Fruit fly (Drosophila melanogaster) whole organism, adult: ENCODE data around the gene ppk21.

Source experiments
- CG11617 ChIP-seq: fragments of 200-800 bp; sonication (Bioruptor generic); optimal IDR thresholded peaks from 2 replicates; lab custom pipeline; 2017; ENCODE audit warnings: mild to moderate bottlenecking, missing biosample characterization, missing genetic modification reagents, missing genetic modification characterization
- CG12768 ChIP-seq: fragments of 200-800 bp; sonication (Bioruptor generic); optimal IDR thresholded peaks from 2 replicates; lab custom pipeline; 2017; ENCODE audit warnings: missing biosample characterization, missing genetic modification characterization, mild to moderate bottlenecking, moderate library complexity, missing genetic modification reagents
- CG14711 ChIP-seq: fragments of 200-800 bp; sonication (Bioruptor generic); optimal IDR thresholded peaks from 2 replicates; lab custom pipeline; 2018; ENCODE audit warnings: missing biosample characterization, mild to moderate bottlenecking, missing genetic modification characterization, moderate library complexity
- CG1620 ChIP-seq: fragments of 200-800 bp; sonication (Bioruptor generic); optimal IDR thresholded peaks from 2 replicates; lab custom pipeline; 2016; ENCODE audit warnings: missing biosample characterization, missing genetic modification characterization
- CG5204 ChIP-seq: fragments of 200-800 bp; sonication (Bioruptor generic); optimal IDR thresholded peaks from 2 replicates; lab custom pipeline; 2016; ENCODE audit warnings: missing biosample characterization, missing genetic modification characterization
- CG7045 ChIP-seq: fragments of 200-800 bp; sonication (Bioruptor generic); optimal IDR thresholded peaks from 2 replicates; lab custom pipeline; 2017; ENCODE audit warnings: missing biosample characterization, mild to moderate bottlenecking, missing genetic modification characterization
- CG7101 ChIP-seq: fragments of 200-800 bp; sonication (Bioruptor generic); optimal IDR thresholded peaks from 2 replicates; lab custom pipeline; 2018; ENCODE audit warnings: missing biosample characterization, mild to moderate bottlenecking, missing genetic modification characterization, moderate library complexity
- Clk ChIP-seq: fragments of 200-800 bp; sonication (Bioruptor generic); optimal IDR thresholded peaks from 2 replicates; lab custom pipeline; 2017; ENCODE audit warnings: missing biosample characterization, missing genetic modification characterization
- Crg-1 ChIP-seq: fragments of 200-800 bp; sonication (Bioruptor generic); optimal IDR thresholded peaks from 2 replicates; lab custom pipeline; 2016; ENCODE audit warnings: missing biosample characterization, missing genetic modification characterization
- Hr96 ChIP-seq: fragments of 200-800 bp; sonication (Bioruptor generic); optimal IDR thresholded peaks from 2 replicates; lab custom pipeline; 2016; ENCODE audit warnings: missing biosample characterization, missing genetic modification characterization
- Mnt ChIP-seq: fragments of 200-800 bp; sonication (Bioruptor generic); optimal IDR thresholded peaks from 2 replicates; lab custom pipeline; 2016; ENCODE audit warnings: missing biosample characterization, mild to moderate bottlenecking, missing genetic modification characterization
- bab1 ChIP-seq: fragments of 200-800 bp; sonication (Bioruptor generic); optimal IDR thresholded peaks from 3 replicates; lab custom pipeline; 2019; ENCODE audit warnings: missing biosample characterization, mild to moderate bottlenecking, missing genetic modification characterization, moderate library complexity
- cic ChIP-seq: fragments of 200-800 bp; sonication (Bioruptor generic); optimal IDR thresholded peaks from 2 replicates; lab custom pipeline; 2017; ENCODE audit warnings: missing biosample characterization, mild to moderate bottlenecking, missing genetic modification characterization, moderate library complexity
- cnc ChIP-seq, 2 experiments: fragments of >200 bp; optimal IDR thresholded peaks; 2 replicates each; lab custom pipeline; 2017
- kay ChIP-seq: fragments of 200-800 bp; sonication (Bioruptor generic); peaks from one replicate; lab custom pipeline; 2016; ENCODE audit warnings: missing biosample characterization, missing genetic modification characterization, borderline replicate concordance
- ovo ChIP-seq: fragments of 200-800 bp; sonication (Bioruptor generic); optimal IDR thresholded peaks from 2 replicates; lab custom pipeline; 2016; ENCODE audit warnings: missing biosample characterization, missing genetic modification characterization
- pad ChIP-seq: fragments of 200-800 bp; sonication (Bioruptor generic); optimal IDR thresholded peaks from 3 replicates; lab custom pipeline; 2017; ENCODE audit warnings: missing biosample characterization, missing genetic modification characterization, mild to moderate bottlenecking, moderate library complexity, missing genetic modification reagents
- tj ChIP-seq: fragments of 200-800 bp; sonication (Bioruptor generic); optimal IDR thresholded peaks from 3 replicates; lab custom pipeline; 2017; ENCODE audit warnings: missing biosample characterization, mild to moderate bottlenecking, missing genetic modification characterization, moderate library complexity
- toe ChIP-seq: fragments of 200-800 bp; sonication (Bioruptor generic); optimal IDR thresholded peaks from 2 replicates; lab custom pipeline; 2016; ENCODE audit warnings: missing biosample characterization, missing genetic modification characterization

ppk21 gene

dm6 chr3R:29711434-29711833, 46.9 kb downstream of the ppk21 start:
- no peak for TF ChIP-seq CG12768 (GFP tag; lab: Kevin White, UChicago)
- no peak for TF ChIP-seq bab1
- no peak for TF ChIP-seq cic (GFP tag; lab: Kevin White, UChicago)
- TF ChIP-seq CG11617 (GFP tag; lab: Kevin White, UChicago) = no peak
- no peak for TF ChIP-seq Clk (GFP tag; lab: Kevin White, UChicago)
- no peak for TF ChIP-seq CG7101
- TF ChIP-seq CG7045 = no peak
- TF ChIP-seq Mnt (GFP tag; lab: Kevin White, UChicago) = no peak
- TF ChIP-seq CG5204 (GFP tag; lab: Kevin White, UChicago) = no peak
- no peak for TF ChIP-seq Crg-1
- no peak for TF ChIP-seq cnc (optimal IDR thresholded peaks at IDR 0.05; lab: Kevin White, UChicago)
- no peak for TF ChIP-seq pad
- no peak for TF ChIP-seq tj (GFP tag; lab: Kevin White, UChicago)
- TF ChIP-seq ovo (GFP tag; lab: Kevin White, UChicago) = no peak
- no peak for TF ChIP-seq kay (GFP tag; lab: Kevin White, UChicago)

- no peak for TF ChIP-seq Clk (GFP tag; lab: Kevin White, UChicago)
- no peak for TF ChIP-seq bab1
- TF ChIP-seq CG5204 (GFP tag; lab: Kevin White, UChicago) = no peak
- TF ChIP-seq CG14711 (tag; lab: Kevin White, UChicago) = no peak
- no peak for TF ChIP-seq CG12768 (GFP tag; lab: Kevin White, UChicago)
- TF ChIP-seq ovo (GFP tag; lab: Kevin White, UChicago) = no peak
- TF ChIP-seq cic (GFP tag; lab: Kevin White, UChicago) = no peak
- TF ChIP-seq CG7045 = no peak
Measured at dm6 chr3R:29714314-29714713, 49.7 kb downstream of the ppk21 start, which contains the start of gene Obp99d. TSS of gene Obp99d (plus strand) at chr3R:29714505.

DNA sequence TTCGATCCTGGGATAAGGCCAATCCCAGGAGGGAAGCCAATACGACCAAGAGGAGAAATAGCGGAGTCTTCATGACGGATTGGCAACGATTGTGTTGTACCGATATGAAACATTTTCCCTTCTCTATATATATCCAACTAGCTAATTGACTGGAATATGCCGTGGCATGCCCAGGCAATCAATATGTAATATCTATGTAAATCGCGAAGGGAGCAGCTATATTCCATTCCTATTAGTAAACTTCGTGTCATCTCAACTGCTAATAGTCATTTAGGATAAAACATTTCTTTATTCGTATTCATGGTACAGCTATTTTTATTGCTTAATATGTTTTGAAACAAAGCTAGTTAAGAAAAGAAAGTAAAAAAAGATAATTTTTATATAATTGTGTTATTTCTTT, 50.7 kb downstream of the ppk21 start, which contains the start of gene Dup99B:
Gene Dup99B, minus strand, starts transcription at position 101 of the 400 bp plus-strand sequence.
- TF ChIP-seq Mnt (GFP tag; lab: Kevin White, UChicago) = no peak

- TF ChIP-seq kay (GFP tag; lab: Kevin White, UChicago) (no peak), CG14711 (tag; lab: Kevin White, UChicago) (no peak), Crg-1 (no peak), CG7101 (no peak), CG1620 (GFP tag; lab: Kevin White, UChicago) (no peak), Hr96 (GFP tag; lab: Kevin White, UChicago) (no peak), CG11617 (GFP tag; lab: Kevin White, UChicago) (no peak), cnc (optimal IDR thresholded peaks at IDR 0.05; lab: Kevin White, UChicago) (no peak), toe (GFP tag; lab: Kevin White, UChicago) (no peak), tj (GFP tag; lab: Kevin White, UChicago) (no peak)
Measured at dm6 chr3R:29716043-29716781, 51.6 kb downstream of the ppk21 start.
